Worm (Caenorhabditis elegans): ENCODE measurements around the gene ttr-20.

Gene ttr-20

DNA sequence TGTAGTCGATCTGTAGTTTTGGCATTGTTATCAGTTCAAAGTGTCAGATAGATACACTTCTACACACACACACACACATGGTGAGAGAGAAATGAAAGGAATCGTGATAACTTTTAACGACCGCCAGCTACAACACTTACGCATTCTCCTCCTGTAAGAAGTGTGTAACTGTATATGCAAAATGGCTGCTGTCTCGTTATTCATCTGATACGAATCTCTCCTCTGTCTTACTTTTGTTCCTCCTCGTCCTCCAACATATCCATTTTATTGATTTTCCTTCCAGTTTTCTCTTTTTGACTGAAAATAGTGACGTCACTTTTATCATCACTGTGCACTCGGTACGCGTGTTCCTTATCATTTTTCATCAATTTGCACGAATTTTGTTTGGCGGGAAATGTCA is 33.9 kb upstream of the ttr-20 start:
- peak; percentile 54 for TF ChIP-seq nhr-80 (tag; optimal IDR thresholded peaks at IDR 0.05)
- peak; percentile 95 for TF ChIP-seq atf-7 (tag; optimal IDR thresholded peaks at IDR 0.05)
- no peak for TF ChIP-seq zfh-2 (GFP tag; conservative IDR thresholded peaks at IDR 0.05)

DNA sequence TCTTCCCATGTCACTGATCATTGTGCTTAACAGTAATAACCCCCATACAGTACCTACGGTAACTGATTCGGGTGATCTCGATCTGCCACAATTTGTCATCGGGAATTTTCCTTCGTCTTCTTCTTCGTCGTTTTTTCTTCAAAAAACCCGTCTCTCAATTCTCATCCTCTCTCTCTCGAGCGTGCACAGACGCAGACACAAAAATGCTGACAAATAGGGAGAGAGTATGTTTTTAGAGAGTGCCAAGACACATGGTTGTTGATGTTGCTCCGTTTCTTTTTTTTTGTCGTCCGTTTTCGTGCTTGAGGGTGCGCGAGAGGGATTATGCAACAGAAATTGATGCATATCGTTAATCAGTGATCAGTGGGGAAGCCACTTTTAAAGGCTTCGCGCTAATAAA is 31.2 kb upstream of the ttr-20 start:
- TF ChIP-seq attf-5 (GFP tag; optimal IDR thresholded peaks at IDR 0.05) (peak; percentile 40), nfya-1 (tag; optimal IDR thresholded peaks at IDR 0.05; ENCODE audit: borderline replicate concordance, insufficient read depth) (no peak), ztf-26 (tag; optimal IDR thresholded peaks at IDR 0.05) (no peak), zfh-2 (GFP tag; conservative IDR thresholded peaks at IDR 0.05) (0 out of 2 replicates have a peak, but pooled peaks have one; percentile 38), nfyb-1 (GFP tag; IDR thresholded peaks at IDR 0.05) (no peak), nhr-80 (tag; optimal IDR thresholded peaks at IDR 0.05) (peak; percentile 65), lin-40 (tag; optimal IDR thresholded peaks at IDR 0.05) (peak; percentile 59), K11D2.4 (GFP tag; IDR thresholded peaks at IDR 0.05) (peak; percentile 35; the same call in 1 of the 2 replicates), K12H6.12 (tag; optimal IDR thresholded peaks at IDR 0.05) (peak; percentile 76), cebp-1 (GFP tag; IDR thresholded peaks at IDR 0.05) (no peak), cebp-1 (tag; optimal IDR thresholded peaks at IDR 0.05) (peak; percentile 36), hmg-1.2 (GFP tag; IDR thresholded peaks at IDR 0.05) (peak; percentile 53; the same call in 1 of the 2 replicates), tbp1 (GFP tag; optimal IDR thresholded peaks at IDR 0.05) (peak; percentile 5), dox-1 (GFP tag; IDR thresholded peaks at IDR 0.05) (0 out of 2 replicates have a peak, but pooled peaks have one; percentile 35), egl-44 (GFP tag; IDR thresholded peaks at IDR 0.05) (0 out of 2 replicates have a peak, but pooled peaks have one; percentile 43), madf-3 (GFP tag; IDR thresholded peaks at IDR 0.05) (no peak), T26A5.8 (tag; optimal IDR thresholded peaks at IDR 0.05) (no peak), nfya-2 (GFP tag; IDR thresholded peaks at IDR 0.05) (0 out of 2 replicates have a peak, but pooled peaks have one; percentile 5), ztf-6 (GFP tag; IDR thresholded peaks at IDR 0.05) (no peak), snpc-1.3 (tag; optimal IDR thresholded peaks at IDR 0.05; ENCODE audit: insufficient read depth) (no peak), chd-7 (tag; optimal IDR thresholded peaks at IDR 0.05) (peak; percentile 9)

DNA sequence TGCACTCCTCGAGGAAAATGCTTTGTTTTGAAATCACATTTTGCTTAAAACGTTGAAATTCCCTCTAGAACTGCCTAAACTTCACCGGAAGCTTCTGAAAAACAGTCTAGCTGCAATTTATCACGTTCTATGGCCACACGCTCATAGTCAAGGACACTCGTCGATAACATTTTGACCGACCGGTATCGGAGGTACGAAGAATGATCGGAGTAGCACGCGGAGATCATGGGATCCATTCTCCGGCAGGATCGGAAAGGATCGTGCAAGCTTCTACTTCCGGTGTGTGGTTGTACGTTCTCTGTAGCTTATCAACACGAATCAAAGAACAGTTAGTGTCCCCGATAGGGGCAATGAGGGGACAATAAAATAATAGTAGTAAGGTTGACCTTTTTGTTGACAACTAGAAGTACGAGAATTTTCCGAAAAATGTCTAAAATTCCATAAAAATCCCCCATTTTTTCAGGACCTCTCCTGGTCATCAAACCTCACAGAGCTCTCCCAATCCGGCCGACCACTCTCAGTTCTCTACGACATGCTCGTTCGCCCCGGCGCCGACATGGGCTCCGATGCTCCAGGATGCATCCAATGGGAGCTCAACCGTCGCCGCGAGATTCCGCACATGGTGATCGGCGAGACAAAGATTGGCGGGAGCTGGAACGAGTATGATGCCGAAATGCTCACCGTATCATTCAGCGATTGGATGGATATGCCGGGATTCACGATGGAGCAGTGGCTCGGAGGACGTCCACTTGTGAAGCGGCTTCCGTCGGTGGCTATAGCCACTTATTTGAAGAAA is 30.3 kb upstream of the ttr-20 start:
- TF ChIP-seq zfh-2 (GFP tag; conservative IDR thresholded peaks at IDR 0.05): peak; percentile 79
- TF ChIP-seq egrh-3 (GFP tag; IDR thresholded peaks at IDR 0.05): peak; percentile 23; the same call in 1 of the 2 replicates
- TF ChIP-seq lin-40 (tag; optimal IDR thresholded peaks at IDR 0.05): no peak
- no peak for TF ChIP-seq lsy-27 (tag; optimal IDR thresholded peaks at IDR 0.05; ENCODE audit: borderline replicate concordance, insufficient read depth)
- no peak for TF ChIP-seq atf-7 (tag; optimal IDR thresholded peaks at IDR 0.05)

DNA sequence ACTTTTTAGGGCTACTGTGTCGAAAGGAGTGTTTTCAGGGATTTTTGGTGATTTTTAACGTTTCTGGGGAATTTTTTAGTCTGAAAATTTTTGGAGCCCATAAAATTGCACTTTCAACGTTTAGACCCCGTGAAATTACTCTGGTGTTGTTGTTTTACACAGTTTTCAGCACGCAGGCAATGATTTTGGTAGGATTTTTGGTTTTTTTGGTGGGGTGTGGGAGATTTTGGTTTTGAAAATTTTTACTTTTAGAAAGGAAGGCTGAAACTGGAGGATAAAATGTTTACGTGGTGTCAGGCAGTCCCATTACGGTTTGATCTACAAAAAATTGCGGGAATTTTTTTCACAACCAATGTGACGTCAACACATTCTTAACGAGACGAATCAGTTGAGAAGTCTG is 28.3 kb upstream of the ttr-20 start:
- TF ChIP-seq Y56A3A.18 (GFP tag; IDR thresholded peaks at IDR 0.05): 0 out of 2 replicates have a peak, but pooled peaks have one; percentile 39
- no peak for TF ChIP-seq F22D6.2 (tag; optimal IDR thresholded peaks at IDR 0.05)

DNA sequence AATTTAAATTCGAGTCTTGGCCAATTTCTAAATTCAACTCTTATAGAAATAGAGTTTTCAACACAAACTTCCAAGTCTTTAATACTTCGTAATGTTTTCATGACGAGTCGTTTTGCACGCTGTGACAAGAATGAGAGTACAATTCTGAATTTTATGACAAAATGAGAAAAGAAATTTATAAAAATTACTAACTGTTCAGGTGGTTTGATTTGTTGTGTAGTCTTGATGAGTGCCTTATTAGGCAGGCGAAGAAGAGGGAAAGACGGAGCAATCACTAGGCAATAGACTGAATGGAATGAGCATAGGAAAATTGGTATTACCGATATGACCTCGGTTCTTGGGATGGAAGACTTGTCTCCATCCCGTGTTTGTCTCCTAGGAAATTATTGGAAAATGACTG is 26.6 kb upstream of the ttr-20 start, which contains the start of gene F30B5.11:
Gene F30B5.11, minus strand, starts transcription at position 101 of the 400 bp plus-strand sequence.
- no peak for TF ChIP-seq lin-40 (tag; optimal IDR thresholded peaks at IDR 0.05)
- no peak for TF ChIP-seq snpc-4 (GFP tag; optimal IDR thresholded peaks at IDR 0.05)
- no peak for TF ChIP-seq snpc-4 (tag; optimal IDR thresholded peaks at IDR 0.05)
- TF ChIP-seq rpc-1 (optimal IDR thresholded peaks at IDR 0.05): no peak
- no peak for TF ChIP-seq rpc-1 (tag; optimal IDR thresholded peaks at IDR 0.05)
- no peak for TF ChIP-seq xnd-1 (tag; optimal IDR thresholded peaks at IDR 0.05)
- no peak for TF ChIP-seq F10E7.11 (tag; optimal IDR thresholded peaks at IDR 0.05)
- no peak for TF ChIP-seq hmg-1.2 (GFP tag; IDR thresholded peaks at IDR 0.05)
- no peak for TF ChIP-seq B0261.1 (tag; optimal IDR thresholded peaks at IDR 0.05)
- no peak for TF ChIP-seq unc-62 (GFP tag; optimal IDR thresholded peaks at IDR 0.05)
- no peak for TF ChIP-seq egl-18 (GFP tag; IDR thresholded peaks at IDR 0.05)
- no peak for TF ChIP-seq hlh-26 (GFP tag; conservative IDR thresholded peaks at IDR 0.05)
